Worm (Caenorhabditis elegans) whole organism, young adult: ENCODE measurements around the gene scl-26.

Source experiments
- B0336.3 ChIP-seq: fragments of 200-800 bp; sonication (Bioruptor generic); IDR thresholded peaks from 2 replicates; pipeline ENCODE4 v1.3.6; 2022; ENCODE audit warnings: missing genetic modification characterization, missing compliant biosample characterization
- C06A6.2 ChIP-seq: fragments of 200-800 bp; sonication (Bioruptor generic); conservative IDR thresholded peaks from 2 replicates; pipeline ENCODE4 v1.3.6; 2022; ENCODE audit warnings: missing genetic modification characterization, missing compliant biosample characterization
- D2030.7 ChIP-seq: fragments of 200-800 bp; sonication (Bioruptor generic); IDR thresholded peaks from 2 replicates; pipeline ENCODE4 v1.3.6; 2022; ENCODE audit warnings: missing genetic modification reagents, missing genetic modification characterization, missing compliant biosample characterization
- F10E7.11 ChIP-seq: sonication (generic microtip); optimal IDR thresholded peaks from 2 replicates; lab custom pipeline; 2017; ENCODE audit warnings: mild to moderate bottlenecking, missing genetic modification characterization, moderate library complexity, missing compliant biosample characterization
- F33H1.4 ChIP-seq: fragments of 200-800 bp; sonication (Bioruptor generic); IDR thresholded peaks from 2 replicates; pipeline ENCODE4 v1.3.6; 2022; ENCODE audit warnings: missing genetic modification reagents, missing genetic modification characterization, missing compliant biosample characterization
- F57C9.4 ChIP-seq: sonication (generic microtip); optimal IDR thresholded peaks from 2 replicates; lab custom pipeline; 2017; ENCODE audit warnings: mild to moderate bottlenecking, missing genetic modification characterization, missing compliant biosample characterization
- T07F8.4 ChIP-seq: sonication (generic microtip); optimal IDR thresholded peaks from 2 replicates; lab custom pipeline; 2016; ENCODE audit warnings: mild to moderate bottlenecking, missing genetic modification characterization, moderate library complexity, missing compliant biosample characterization
- Y53G8AR.9 ChIP-seq: fragments of 200-800 bp; sonication (Bioruptor generic); conservative IDR thresholded peaks from 2 replicates; pipeline ENCODE4 v1.3.6; 2022; ENCODE audit warnings: missing genetic modification reagents, missing genetic modification characterization, missing compliant biosample characterization
- Y67H2A.10 ChIP-seq: fragments of 200-800 bp; sonication (Bioruptor generic); conservative IDR thresholded peaks from 2 replicates; pipeline ENCODE4 v1.3.6; 2022; ENCODE audit warnings: missing genetic modification reagents, missing genetic modification characterization, missing compliant biosample characterization
- Y95B8A.8 ChIP-seq: fragments of 200-800 bp; sonication (Bioruptor generic); IDR thresholded peaks from 2 replicates; pipeline ENCODE4 v1.3.6; 2022; ENCODE audit warnings: missing genetic modification reagents, missing genetic modification characterization, missing compliant biosample characterization
- akir-1 ChIP-seq: fragments of 200-800 bp; sonication (Bioruptor generic); optimal IDR thresholded peaks from 2 replicates; lab custom pipeline; 2018; ENCODE audit warnings: mild to moderate bottlenecking, missing genetic modification characterization, moderate library complexity, missing compliant biosample characterization
- aptf-2 ChIP-seq: fragments of 200-800 bp; sonication (Bioruptor generic); conservative IDR thresholded peaks from 2 replicates; pipeline ENCODE4 v1.3.6; 2022; ENCODE audit warnings: missing genetic modification reagents, missing genetic modification characterization, missing compliant biosample characterization
- athp-1 ChIP-seq: sonication (generic microtip); optimal IDR thresholded peaks from 2 replicates; lab custom pipeline; 2017; ENCODE audit warnings: mild to moderate bottlenecking, missing genetic modification characterization, missing compliant biosample characterization
- bed-2 ChIP-seq: fragments of 200-800 bp; sonication (Bioruptor generic); IDR thresholded peaks from 2 replicates; pipeline ENCODE4 v1.3.6; 2022; ENCODE audit warnings: missing genetic modification reagents, missing genetic modification characterization, missing compliant biosample characterization
- cebp-2 ChIP-seq: fragments of 200-800 bp; sonication (Bioruptor generic); IDR thresholded peaks from 2 replicates; pipeline ENCODE4 v1.3.6; 2022; ENCODE audit warnings: missing genetic modification characterization, missing compliant biosample characterization
- ceh-58 ChIP-seq: fragments of 200-800 bp; sonication (Bioruptor generic); IDR thresholded peaks from 2 replicates; pipeline ENCODE4 v1.3.6; 2022; ENCODE audit warnings: missing genetic modification characterization, missing compliant biosample characterization
- dpl-1 ChIP-seq: fragments of 150-350 bp; optimal IDR thresholded peaks from 2 replicates; lab custom pipeline; 2014; ENCODE audit warnings: missing biosample characterization, missing genetic modification reagents, missing genetic modification characterization
- efl-1 ChIP-seq: fragments of 150-350 bp; optimal IDR thresholded peaks from 2 replicates; lab custom pipeline; 2014; ENCODE audit warnings: missing biosample characterization, missing genetic modification reagents, missing genetic modification characterization
- egl-44 ChIP-seq: fragments of 200-800 bp; sonication (Bioruptor generic); IDR thresholded peaks from 2 replicates; pipeline ENCODE4 v1.3.6; 2022; ENCODE audit warnings: missing genetic modification reagents, missing genetic modification characterization, missing compliant biosample characterization
- hlh-12 ChIP-seq: sonication (generic microtip); optimal IDR thresholded peaks from 2 replicates; lab custom pipeline; 2016; ENCODE audit warnings: missing genetic modification characterization, missing compliant biosample characterization
- hmg-20 ChIP-seq: fragments of 200-800 bp; sonication (Bioruptor generic); IDR thresholded peaks from 2 replicates; pipeline ENCODE4 v1.3.6; 2022; ENCODE audit warnings: missing genetic modification reagents, missing genetic modification characterization, missing compliant biosample characterization
- lin-35 ChIP-seq, 3 experiments: fragments of 150-350 bp in 2 of 3; sonication (generic microtip) in 1 of 3; optimal IDR thresholded peaks; 2 replicates each; lab custom pipeline; 2014 to 2018; ENCODE audit warnings: missing biosample characterization in 3 of 3, missing genetic modification characterization in 3 of 3, missing genetic modification reagents in 3 of 3
- lsl-1 ChIP-seq: fragments of 200-800 bp; sonication (Bioruptor generic); optimal IDR thresholded peaks from 2 replicates; lab custom pipeline; 2018; ENCODE audit warnings: mild to moderate bottlenecking, missing genetic modification characterization, moderate library complexity, missing compliant biosample characterization
- madf-3 ChIP-seq: fragments of 200-800 bp; sonication (Bioruptor generic); IDR thresholded peaks from 2 replicates; pipeline ENCODE4 v1.3.6; 2022; ENCODE audit warnings: missing genetic modification reagents, missing genetic modification characterization, missing compliant biosample characterization
- madf-6 ChIP-seq: fragments of 200-800 bp; sonication (Bioruptor generic); IDR thresholded peaks from 2 replicates; pipeline ENCODE4 v1.3.6; 2022; ENCODE audit warnings: missing genetic modification reagents, missing genetic modification characterization, missing compliant biosample characterization
- madf-8 ChIP-seq: fragments of 200-800 bp; sonication (Bioruptor generic); conservative IDR thresholded peaks from 2 replicates; pipeline ENCODE4 v1.3.6; 2022; ENCODE audit warnings: missing genetic modification reagents, missing genetic modification characterization, missing compliant biosample characterization
- mxl-1 ChIP-seq: sonication (generic microtip); optimal IDR thresholded peaks from 2 replicates; lab custom pipeline; 2016; ENCODE audit warnings: missing genetic modification characterization, missing compliant biosample characterization
- nfya-2 ChIP-seq: fragments of 200-800 bp; sonication (Bioruptor generic); IDR thresholded peaks from 2 replicates; pipeline ENCODE4 v1.3.6; 2022; ENCODE audit warnings: missing genetic modification reagents, missing genetic modification characterization, missing compliant biosample characterization
- repo-1 ChIP-seq: sonication (generic microtip); optimal IDR thresholded peaks from 2 replicates; lab custom pipeline; 2017; ENCODE audit warnings: mild to moderate bottlenecking, missing genetic modification characterization, missing compliant biosample characterization
- sea-2 ChIP-seq: fragments of 200-800 bp; sonication (Bioruptor generic); IDR thresholded peaks from 2 replicates; pipeline ENCODE4 v1.3.6; 2022; ENCODE audit warnings: missing genetic modification characterization, missing compliant biosample characterization
- snpc-4 ChIP-seq, 5 experiments: fragments of 150-350 bp in 1 of 5; sonication (generic microtip) in 4 of 5; optimal IDR thresholded peaks; 2 replicates each; lab custom pipeline; 2014 to 2018; ENCODE audit warnings: missing genetic modification characterization in 5 of 5, missing biosample characterization in 3 of 5, antibody characterized with exemption in 2 of 5, mild to moderate bottlenecking in 2 of 5, missing compliant biosample characterization in 2 of 5, missing genotype in 2 of 5, moderate library complexity in 2 of 5, missing genetic modification reagents in 1 of 5
- somi-1 ChIP-seq: fragments of 200-800 bp; sonication (Bioruptor generic); optimal IDR thresholded peaks from 2 replicates; lab custom pipeline; 2018; ENCODE audit warnings: mild to moderate bottlenecking, missing genetic modification characterization, missing compliant biosample characterization
- sptf-2 ChIP-seq: fragments of 200-800 bp; sonication (Bioruptor generic); optimal IDR thresholded peaks from 2 replicates; lab custom pipeline; 2018; ENCODE audit warnings: mild to moderate bottlenecking, missing genetic modification characterization, missing compliant biosample characterization
- tbp1 ChIP-seq: fragments of 200-800 bp; sonication (Bioruptor generic); optimal IDR thresholded peaks from 2 replicates; lab custom pipeline; 2018; ENCODE audit warnings: mild to moderate bottlenecking, missing genetic modification characterization, missing compliant biosample characterization
- tlf-1 ChIP-seq: fragments of 200-800 bp; sonication (Bioruptor generic); optimal IDR thresholded peaks from 2 replicates; lab custom pipeline; 2018; ENCODE audit warnings: mild to moderate bottlenecking, missing genetic modification characterization, missing compliant biosample characterization
- unc-62 ChIP-seq: fragments of 150-350 bp; optimal IDR thresholded peaks from 2 replicates; lab custom pipeline; 2014; ENCODE audit warnings: missing biosample characterization, missing genetic modification reagents, missing genetic modification characterization
- xnd-1 ChIP-seq: sonication (generic microtip); optimal IDR thresholded peaks from 2 replicates; lab custom pipeline; 2016; ENCODE audit warnings: missing genotype, missing genetic modification reagents, missing genetic modification characterization, missing compliant biosample characterization
- zfh-2 ChIP-seq: fragments of 200-800 bp; sonication (Bioruptor generic); conservative IDR thresholded peaks from 2 replicates; pipeline ENCODE4 v1.3.6; 2022; ENCODE audit warnings: missing genetic modification reagents, missing genetic modification characterization, missing compliant biosample characterization
- zim-3 ChIP-seq: sonication (generic microtip); optimal IDR thresholded peaks from 2 replicates; lab custom pipeline; 2017; ENCODE audit warnings: mild to moderate bottlenecking, missing genetic modification characterization, moderate library complexity, missing compliant biosample characterization
- ztf-22 ChIP-seq: fragments of 200-800 bp; sonication (Bioruptor generic); optimal IDR thresholded peaks from 2 replicates; lab custom pipeline; 2018; ENCODE audit warnings: mild to moderate bottlenecking, missing genetic modification characterization, moderate library complexity, missing compliant biosample characterization
- ztf-28 ChIP-seq: fragments of 200-800 bp; sonication (Bioruptor generic); IDR thresholded peaks from 2 replicates; pipeline ENCODE4 v1.3.6; 2022; ENCODE audit warnings: missing genetic modification reagents, missing genetic modification characterization, missing compliant biosample characterization

Gene scl-26

DNA sequence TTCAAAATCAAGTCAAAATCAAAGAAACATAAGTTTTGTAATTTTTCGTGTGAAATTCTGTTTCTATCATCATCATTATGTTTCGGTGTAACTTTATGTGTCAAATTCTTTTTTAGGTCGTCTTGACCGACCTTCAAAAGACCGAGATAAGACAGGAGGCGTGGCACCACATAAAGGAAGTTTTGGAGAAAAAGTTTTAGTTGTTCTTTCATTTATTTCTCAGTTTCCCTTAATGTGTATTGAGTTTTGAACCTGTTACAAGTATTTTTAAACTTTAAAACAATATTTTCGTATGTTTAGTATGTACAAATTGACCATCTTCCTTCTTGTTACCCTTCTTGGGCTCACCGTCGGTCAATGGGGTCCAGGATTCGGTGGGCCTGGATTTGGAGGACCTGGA lies 23.3 kb upstream of the scl-26 start, which contains the start of gene grsp-4:
grsp-4 (plus strand) TSS at position 301 of the 400 bp plus-strand sequence.
- TF ChIP-seq Y67H2A.10 (no peak), hmg-20 (GFP tag; lab: Robert Waterston, UW) (no peak), somi-1 (GFP tag; lab: Kevin White, UChicago) (no peak), B0336.3 (GFP tag; lab: Robert Waterston, UW) (no peak), sea-2 (GFP tag; lab: Robert Waterston, UW) (no peak), zfh-2 (GFP tag; lab: Robert Waterston, UW) (no peak), T07F8.4 (tag; lab: Kevin White, UChicago) (no peak), Y53G8AR.9 (GFP tag; lab: Robert Waterston, UW) (no peak), Y95B8A.8 (GFP tag; lab: Robert Waterston, UW) (no peak)
- TF ChIP-seq, all 124 proteins: peak for 0

DNA sequence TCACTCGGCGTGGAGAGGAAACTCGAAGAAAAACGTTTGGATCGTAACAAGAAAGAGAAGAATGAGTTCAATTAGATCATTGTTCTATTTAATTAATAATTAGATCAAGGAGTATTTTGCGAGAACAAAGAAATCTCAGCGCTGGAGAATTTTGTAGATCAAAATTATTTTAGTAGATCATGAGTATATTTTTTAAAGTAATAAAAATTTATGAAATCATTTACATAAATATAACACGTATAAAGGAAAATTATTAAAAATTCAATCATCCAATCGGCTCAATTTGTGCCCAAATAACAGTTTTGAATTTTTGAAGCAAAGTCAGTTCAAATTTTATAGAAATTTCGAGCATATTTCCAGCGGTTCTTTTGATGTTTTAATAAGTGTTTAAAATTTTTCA lies 22.8 kb upstream of the scl-26 start, which contains the start of gene C50E3.13:
C50E3.13 (minus strand) TSS at position 101 of the 400 bp plus-strand sequence.
- TF ChIP-seq Y95B8A.8 (GFP tag; lab: Robert Waterston, UW) (no peak), zfh-2 (GFP tag; lab: Robert Waterston, UW) (no peak), cebp-2 (GFP tag; lab: Robert Waterston, UW) (no peak), unc-62 (GFP tag; lab: Kevin White, UChicago) (no peak)
- TF ChIP-seq, all 124 proteins: peak for 0

DNA sequence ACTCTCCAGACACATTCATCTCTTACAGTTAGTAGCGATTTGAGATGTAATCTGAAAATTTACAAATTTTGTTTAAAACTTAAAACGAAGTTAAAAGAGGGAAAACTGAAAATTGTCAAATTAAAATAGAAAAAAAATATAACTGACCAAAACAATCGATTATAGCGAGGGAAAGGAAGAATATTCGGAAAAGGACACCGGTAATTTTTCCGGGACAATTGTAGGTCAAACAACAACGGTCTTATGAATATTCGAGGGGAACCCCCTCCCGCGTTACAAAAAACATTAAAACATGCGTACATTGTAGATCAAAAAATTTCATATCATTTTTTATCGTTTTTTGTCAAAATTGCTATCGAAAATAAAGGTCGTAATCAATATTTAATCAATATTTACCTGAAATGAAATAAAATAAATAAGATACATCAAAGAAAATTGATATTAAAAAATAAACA lies 20.7 kb upstream of the scl-26 start, which contains the start of gene C50E3.12:
C50E3.12 (minus strand) TSS at position 51 of the 455 bp plus-strand sequence.
- TF ChIP-seq ztf-28 (no peak), akir-1 (GFP tag; lab: Kevin White, UChicago) (no peak), snpc-4 (GFP tag; optimal IDR thresholded peaks at IDR 0.05; lab: Kevin White, UChicago) (no peak), snpc-4 (tag; optimal IDR thresholded peaks at IDR 0.05; lab: Kevin White, UChicago) (no peak), lsl-1 (GFP tag; lab: Kevin White, UChicago) (peak; percentile 5), F33H1.4 (GFP tag; lab: Robert Waterston, UW) (0 out of 2 replicates have a peak, but pooled peaks have one; percentile 11), zim-3 (tag; lab: Kevin White, UChicago) (no peak), D2030.7 (GFP tag; lab: Robert Waterston, UW) (no peak), efl-1 (GFP tag; lab: Kevin White, UChicago) (peak; percentile 79), xnd-1 (tag; lab: Kevin White, UChicago) (peak; percentile 30), madf-8 (GFP tag; lab: Robert Waterston, UW) (peak; percentile 75), nfya-2 (GFP tag; lab: Robert Waterston, UW) (no peak), dpl-1 (GFP tag; lab: Kevin White, UChicago) (peak; percentile 45), madf-6 (GFP tag; lab: Robert Waterston, UW) (peak; percentile 89)

DNA sequence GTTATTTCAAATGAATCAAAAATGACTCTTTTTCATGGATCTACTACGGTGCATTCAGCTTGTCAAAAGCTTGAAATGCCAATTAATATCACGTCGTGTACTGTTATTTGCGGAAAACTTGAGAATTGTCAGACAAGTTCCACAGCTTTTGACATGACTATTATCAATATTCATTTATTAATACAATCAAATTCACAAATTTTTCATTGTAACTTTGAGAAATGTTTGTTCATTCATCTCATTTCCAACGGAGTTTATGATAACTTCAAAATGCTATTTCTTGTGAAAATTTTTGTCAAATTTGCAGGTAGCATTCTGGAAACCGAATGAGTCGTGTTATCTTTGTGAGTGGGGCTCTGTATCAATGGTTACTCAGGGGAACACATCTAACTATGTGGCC lies 16.8 kb upstream of the scl-26 start, which contains the start of gene C50E3.15:
C50E3.15 (plus strand) TSS at position 301 of the 400 bp plus-strand sequence.
- TF ChIP-seq bed-2 (GFP tag; lab: Robert Waterston, UW): no peak
- no peak for TF ChIP-seq egl-44 (GFP tag; lab: Robert Waterston, UW)
- no peak for TF ChIP-seq sea-2 (GFP tag; lab: Robert Waterston, UW)
- TF ChIP-seq ceh-58 (GFP tag; lab: Robert Waterston, UW): no peak

DNA sequence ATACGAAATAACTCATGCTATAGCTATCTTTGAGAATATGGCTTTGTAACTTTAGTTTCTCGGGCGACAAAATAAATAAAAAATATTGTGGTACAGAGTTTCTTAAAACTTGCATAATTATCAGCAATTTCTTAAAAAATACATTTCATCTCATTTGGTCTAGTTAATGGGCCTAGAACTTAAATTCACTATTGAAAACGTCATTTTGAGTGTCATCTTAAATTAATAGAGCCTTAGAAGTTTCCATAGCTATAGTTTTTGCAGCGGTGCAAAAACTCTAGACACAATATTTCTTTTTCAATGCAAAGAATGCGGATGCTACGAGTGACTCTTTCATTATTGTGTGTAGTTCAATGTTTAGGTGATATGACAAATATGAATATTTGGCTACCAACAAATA lies 10.7 kb upstream of the scl-26 start, which contains the start of gene clec-215:
clec-215 (plus strand) TSS at position 301 of the 400 bp plus-strand sequence.
- no peak for TF ChIP-seq F57C9.4
- no peak for TF ChIP-seq mxl-1 (tag; lab: Kevin White, UChicago)
- TF ChIP-seq athp-1: no peak
- TF ChIP-seq sptf-2: no peak
- TF ChIP-seq unc-62 (GFP tag; lab: Kevin White, UChicago): no peak
- no peak for TF ChIP-seq tbp1 (GFP tag; lab: Kevin White, UChicago)
- TF ChIP-seq madf-8 (GFP tag; lab: Robert Waterston, UW): no peak
- TF ChIP-seq C06A6.2 (GFP tag; lab: Robert Waterston, UW): no peak
- no peak for TF ChIP-seq repo-1
- no peak for TF ChIP-seq lin-35 (GFP tag; optimal IDR thresholded peaks at IDR 0.05; lab: Kevin White, UChicago)
- TF ChIP-seq madf-3 (GFP tag; lab: Robert Waterston, UW): no peak
- TF ChIP-seq aptf-2 (GFP tag; lab: Robert Waterston, UW): no peak
- no peak for TF ChIP-seq F10E7.11 (tag; lab: Kevin White, UChicago)
- TF ChIP-seq tlf-1 (GFP tag; lab: Kevin White, UChicago): no peak
- TF ChIP-seq hlh-12 (tag; lab: Kevin White, UChicago): no peak
- no peak for TF ChIP-seq zfh-2 (GFP tag; lab: Robert Waterston, UW)
- TF ChIP-seq ztf-22 (GFP tag; lab: Kevin White, UChicago): no peak
